Worm (Caenorhabditis elegans): ENCODE results near the gene cwp-2.

DNA sequence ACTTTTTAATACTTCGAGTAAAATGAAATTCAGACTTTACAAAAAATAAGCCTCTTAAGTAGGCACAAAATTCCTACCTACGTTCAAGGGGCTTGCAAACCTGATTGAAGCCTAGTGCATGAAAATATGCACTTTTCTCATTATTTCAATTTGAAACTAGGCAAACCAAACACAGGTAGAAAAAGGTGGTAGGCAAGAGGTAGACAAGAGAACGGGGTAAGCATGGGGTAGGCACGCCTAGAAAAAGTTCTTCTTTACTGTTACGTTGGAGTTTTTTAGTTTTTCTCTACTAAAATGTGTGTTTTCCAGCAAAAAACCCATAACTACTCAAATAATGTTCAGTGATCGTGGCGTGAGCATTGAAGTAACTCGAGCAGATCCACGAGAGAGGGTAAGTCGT lies 8.7 kb upstream of the cwp-2 start, which contains the start of gene nex-4:
- no peak for TF ChIP-seq ama-1 (optimal IDR thresholded peaks at IDR 0.05)
- TF ChIP-seq tbx-2 (tag; optimal IDR thresholded peaks at IDR 0.05), result no peak
- no peak for TF ChIP-seq hlh-30 (tag; optimal IDR thresholded peaks at IDR 0.05; ENCODE audit: insufficient read depth)
- no peak for TF ChIP-seq mec-3 (tag; optimal IDR thresholded peaks at IDR 0.05; ENCODE audit: borderline replicate concordance)
- TF ChIP-seq ceh-24 (tag; optimal IDR thresholded peaks at IDR 0.05), result no peak

Data from whole organism, late embryonic.